Worm (Caenorhabditis elegans): ENCODE measurements around the gene str-115.

The str-115 gene

DNA sequence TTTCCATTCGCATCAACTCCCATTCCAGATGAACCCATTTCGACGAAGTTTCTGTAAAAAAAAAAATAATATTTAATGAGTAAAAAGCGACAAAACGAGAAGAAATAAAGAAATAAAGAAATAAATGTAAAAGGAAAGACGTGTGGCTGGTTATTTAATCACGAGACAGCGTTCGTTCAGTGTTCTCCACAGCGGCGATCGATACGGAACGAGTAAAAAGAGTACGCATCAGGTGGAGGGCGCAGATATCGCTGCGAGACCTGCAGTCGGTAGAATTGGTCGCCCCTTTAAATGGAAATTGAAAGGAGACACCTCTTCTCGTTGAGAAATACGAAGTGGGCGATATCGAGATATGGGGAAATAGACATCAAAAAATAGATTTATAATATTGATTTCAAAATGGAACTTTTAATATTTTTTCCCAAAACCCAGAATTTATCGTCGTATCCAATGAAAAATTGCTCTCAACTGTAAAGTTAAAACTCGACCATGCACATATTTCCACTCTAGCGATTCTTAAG lies 40.2 kb upstream of the str-115 start, which contains the start of gene pqn-70 (continued):
- no peak for TF ChIP-seq ceh-58 (GFP tag; IDR thresholded peaks at IDR 0.05)
- TF ChIP-seq F10E7.11 (tag; optimal IDR thresholded peaks at IDR 0.05) = no peak
- peak; percentile 33 for TF ChIP-seq B0035.1 (tag; optimal IDR thresholded peaks at IDR 0.05)
- TF ChIP-seq tbp1 (GFP tag; optimal IDR thresholded peaks at IDR 0.05) = peak; percentile 62
- TF ChIP-seq ama-1 (optimal IDR thresholded peaks at IDR 0.05) = no peak
- no peak for TF ChIP-seq ama-1 (GFP tag; optimal IDR thresholded peaks at IDR 0.05)
- TF ChIP-seq nfya-2 (GFP tag; IDR thresholded peaks at IDR 0.05) = no peak
- TF ChIP-seq akir-1 (GFP tag; optimal IDR thresholded peaks at IDR 0.05) = no peak
- no peak for TF ChIP-seq bed-1 (GFP tag; IDR thresholded peaks at IDR 0.05)
- no peak for TF ChIP-seq Y53F4B.3 (GFP tag; IDR thresholded peaks at IDR 0.05)
- TF ChIP-seq dpl-1 (GFP tag; optimal IDR thresholded peaks at IDR 0.05) = no peak
- TF ChIP-seq rcor-1 (GFP tag; IDR thresholded peaks at IDR 0.05) = peak; percentile 14; the same call in 1 of the 2 replicates
- TF ChIP-seq hmg-20 (GFP tag; IDR thresholded peaks at IDR 0.05) = no peak
- TF ChIP-seq aptf-2 (GFP tag; conservative IDR thresholded peaks at IDR 0.05) = no peak
- TF ChIP-seq sdz-38 (tag; optimal IDR thresholded peaks at IDR 0.05) = no peak
- TF ChIP-seq nfyb-1 (GFP tag; IDR thresholded peaks at IDR 0.05) = peak; percentile 81; the same call in 1 of the 2 replicates
- TF ChIP-seq F52B5.7 (tag; optimal IDR thresholded peaks at IDR 0.05) = no peak
- TF ChIP-seq F37B4.10 (GFP tag; IDR thresholded peaks at IDR 0.05) = no peak
- TF ChIP-seq mes-4 (tag; optimal IDR thresholded peaks at IDR 0.05) = no peak
- peak; percentile 47 for TF ChIP-seq ztf-18 (tag; optimal IDR thresholded peaks at IDR 0.05)
- TF ChIP-seq aptf-3 (GFP tag; IDR thresholded peaks at IDR 0.05) = no peak
- no peak for TF ChIP-seq mxl-1 (tag; optimal IDR thresholded peaks at IDR 0.05)
- TF ChIP-seq snpc-1.3 (tag; optimal IDR thresholded peaks at IDR 0.05; ENCODE audit: insufficient read depth) = no peak
- no peak for TF ChIP-seq nhr-27 (tag; optimal IDR thresholded peaks at IDR 0.05)
- peak; percentile 92 for TF ChIP-seq ceh-100 (GFP tag; IDR thresholded peaks at IDR 0.05)
- TF ChIP-seq snpc-1.1 (tag; optimal IDR thresholded peaks at IDR 0.05; ENCODE audit: insufficient read depth) = no peak
- no peak for TF ChIP-seq F39B2.1 (GFP tag; IDR thresholded peaks at IDR 0.05)
- no peak for TF ChIP-seq Y53G8AR.9 (GFP tag; conservative IDR thresholded peaks at IDR 0.05)
- TF ChIP-seq bed-2 (GFP tag; IDR thresholded peaks at IDR 0.05) = no peak
- TF ChIP-seq ccch-3 (GFP tag; optimal IDR thresholded peaks at IDR 0.05) = no peak
- TF ChIP-seq F57A8.1 (GFP tag; optimal IDR thresholded peaks at IDR 0.05) = no peak
- TF ChIP-seq C06A6.2 (GFP tag; conservative IDR thresholded peaks at IDR 0.05) = 0 out of 2 replicates have a peak, but pooled peaks have one; percentile 22
- TF ChIP-seq die-1 (tag; optimal IDR thresholded peaks at IDR 0.05) = peak; percentile 15
- no peak for TF ChIP-seq rpc-1 (optimal IDR thresholded peaks at IDR 0.05)
- TF ChIP-seq rpc-1 (tag; optimal IDR thresholded peaks at IDR 0.05) = no peak

DNA sequence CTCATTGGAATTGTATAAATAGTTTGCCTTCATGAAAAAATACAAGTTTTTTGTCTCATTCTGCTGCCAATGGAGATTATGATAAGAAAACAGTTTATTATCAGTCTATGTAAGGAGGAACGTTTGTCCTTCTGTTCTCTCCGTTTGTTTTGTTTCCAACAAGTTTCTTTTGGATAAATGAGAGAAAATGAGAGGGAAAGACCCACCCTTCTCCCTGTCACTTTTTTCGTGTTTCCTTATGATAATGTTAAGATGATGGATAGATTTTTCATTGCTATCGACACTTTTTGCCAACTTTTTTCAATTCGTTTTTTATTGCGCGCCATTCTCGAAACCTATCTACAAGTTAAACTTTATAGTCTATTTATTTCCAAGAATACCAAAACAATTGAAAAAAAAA lies 37.7 kb upstream of the str-115 start:
- no peak for TF ChIP-seq F22D6.2 (tag; optimal IDR thresholded peaks at IDR 0.05)
- TF ChIP-seq Y53F4B.3 (GFP tag; IDR thresholded peaks at IDR 0.05) = no peak
- no peak for TF ChIP-seq dpff-1 (tag; optimal IDR thresholded peaks at IDR 0.05)

DNA sequence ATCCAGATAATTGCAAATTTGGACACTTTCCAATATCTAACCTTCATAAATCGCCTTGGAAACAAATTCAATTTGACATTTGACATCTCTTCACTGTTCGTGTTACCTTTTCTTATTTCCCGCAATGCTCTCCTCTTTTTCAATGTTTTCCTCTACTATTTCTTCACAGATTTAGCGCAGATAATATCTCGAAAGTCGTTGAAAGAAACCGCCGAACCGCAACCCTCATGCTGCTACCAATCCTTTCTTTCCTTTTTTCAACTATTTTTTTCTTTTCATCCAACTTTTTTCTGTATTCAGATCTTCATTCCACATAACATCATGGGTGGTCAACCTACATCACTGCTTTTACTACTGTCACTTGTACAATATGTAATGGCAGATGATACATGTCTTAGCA lies 34.5 kb upstream of the str-115 start, which contains the start of gene T19B10.5:
TSS of gene T19B10.5 (plus strand) at position 301 of the 400 bp plus-strand sequence.
- TF ChIP-seq lsy-27 (tag; optimal IDR thresholded peaks at IDR 0.05; ENCODE audit: borderline replicate concordance, insufficient read depth) = no peak
- no peak for TF ChIP-seq F39B2.1 (GFP tag; IDR thresholded peaks at IDR 0.05)

Measured in whole organism, young adult.